Worm (Caenorhabditis elegans) whole organism, early embryonic: ENCODE data around the gene dgn-2.

Experiments used
- B0310.2 ChIP-seq: sonication (generic microtip); optimal IDR thresholded peaks from 2 replicates; lab custom pipeline; 2016; ENCODE audit warnings: mild to moderate bottlenecking, missing genetic modification characterization, missing compliant biosample characterization
- ama-1 ChIP-seq: fragments of 150-350 bp; optimal IDR thresholded peaks from 2 replicates; lab custom pipeline; 2014
- ceh-13 ChIP-seq: fragments of 200-800 bp; sonication (Bioruptor generic); optimal IDR thresholded peaks from 2 replicates; lab custom pipeline; 2018; ENCODE audit warnings: mild to moderate bottlenecking, missing genetic modification characterization, missing compliant biosample characterization
- flt-1 ChIP-seq: fragments of 200-800 bp; sonication (Bioruptor generic); IDR thresholded peaks from 2 replicates; pipeline ENCODE4 v1.3.6; 2022; ENCODE audit warnings: missing genetic modification characterization, missing compliant biosample characterization
- hmbx-1 ChIP-seq: sonication (generic microtip); optimal IDR thresholded peaks from 2 replicates; lab custom pipeline; 2016; ENCODE audit warnings: mild to moderate bottlenecking, missing genetic modification characterization, missing compliant biosample characterization
- hmg-4 ChIP-seq: fragments of 200-800 bp; sonication (Bioruptor generic); optimal IDR thresholded peaks from 2 replicates; lab custom pipeline; 2018; ENCODE audit warnings: mild to moderate bottlenecking, missing genetic modification characterization, missing compliant biosample characterization
- hnd-1 ChIP-seq: sonication (generic microtip); optimal IDR thresholded peaks from 2 replicates; lab custom pipeline; 2016; ENCODE audit warnings: missing genetic modification characterization, missing compliant biosample characterization
- sea-1 ChIP-seq: fragments of 200-800 bp; sonication (Bioruptor generic); conservative IDR thresholded peaks from 2 replicates; pipeline ENCODE4 v1.3.6; 2022; ENCODE audit warnings: missing genetic modification characterization, missing compliant biosample characterization
- tbx-11 ChIP-seq: fragments of 200-800 bp; sonication (Bioruptor generic); IDR thresholded peaks from 2 replicates; pipeline ENCODE4 v1.3.6; 2022; ENCODE audit warnings: missing genetic modification characterization, missing compliant biosample characterization
- tbx-37 ChIP-seq: fragments of 200-800 bp; sonication (Bioruptor generic); conservative IDR thresholded peaks from 2 replicates; pipeline ENCODE4 v1.3.6; 2022; ENCODE audit warnings: missing genetic modification reagents, missing genetic modification characterization, missing compliant biosample characterization

DNA sequence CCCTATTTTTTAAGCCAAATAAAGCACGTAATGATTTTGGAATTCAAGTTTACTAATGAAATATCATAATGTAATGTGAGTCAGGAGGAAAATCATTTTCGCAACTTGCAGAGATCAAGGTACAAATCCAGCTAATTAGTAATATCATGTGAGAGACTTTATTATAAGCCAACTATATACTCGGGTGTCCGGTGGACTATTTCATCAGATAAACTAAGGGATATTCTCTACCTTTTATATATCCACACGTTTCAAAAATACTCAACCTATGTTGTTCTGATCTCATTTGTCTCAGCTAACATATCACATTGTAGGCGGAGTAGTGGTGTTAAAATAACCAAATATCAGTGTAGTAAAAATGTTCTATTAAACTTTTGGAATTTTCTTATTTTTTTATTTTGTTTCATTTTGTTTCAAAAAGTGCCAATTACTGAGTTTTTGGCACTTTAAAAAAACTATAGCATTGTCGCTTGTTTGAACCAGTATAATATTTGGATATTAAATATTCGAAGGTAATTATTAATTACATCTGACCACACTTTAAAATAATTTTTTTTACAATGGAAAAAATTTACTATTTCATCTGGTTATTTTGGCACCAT is 22.2 kb upstream of the dgn-2 start:
- TF ChIP-seq ama-1 (no peak), hmg-4 (no peak), ceh-13 (GFP tag; lab: Kevin White, UChicago) (no peak), tbx-37 (no peak), B0310.2 (tag; lab: Kevin White, UChicago) (no peak), tbx-11 (no peak), flt-1 (GFP tag; lab: Robert Waterston, UW) (no peak), hmbx-1 (tag; lab: Kevin White, UChicago) (no peak), sea-1 (GFP tag; lab: Robert Waterston, UW) (no peak), hnd-1 (tag; lab: Kevin White, UChicago) (no peak)
